Fruit fly (Drosophila melanogaster): Measurements from ENCODE around the gene CG31676.

Gene CG31676

dm6 chr2L:20840462-20841038, at the start of gene CG31676 (continued):
- TF ChIP-seq CG12942 (GFP tag; optimal IDR thresholded peaks at IDR 0.05) (no peak), CG10654 (GFP tag; optimal IDR thresholded peaks at IDR 0.05) (no peak), eve (GFP tag; optimal IDR thresholded peaks at IDR 0.05) (no peak), dan (GFP tag; IDR thresholded peaks at IDR 0.05) (no peak), Med (GFP tag) (peak; percentile 78), CG15601 (tag; optimal IDR thresholded peaks at IDR 0.05) (peak; percentile 100), trh (GFP tag; optimal IDR thresholded peaks at IDR 0.05) (no peak), PHDP (tag; optimal IDR thresholded peaks at IDR 0.05) (peak; percentile 30)

dm6 chr2L:20792521-20792920, 48.0 kb upstream of the CG31676 start:
- no peak for TF ChIP-seq Vsx1 (GFP tag; optimal IDR thresholded peaks at IDR 0.05)
- no peak for TF ChIP-seq ham (GFP tag; IDR thresholded peaks at IDR 0.05)
- no peak for TF ChIP-seq lov (optimal IDR thresholded peaks at IDR 0.05)
- TF ChIP-seq lov (GFP tag; IDR thresholded peaks at IDR 0.05) = no peak
- TF ChIP-seq CG33557 (GFP tag; optimal IDR thresholded peaks at IDR 0.05) = no peak
- TF ChIP-seq CG18764 (GFP tag; optimal IDR thresholded peaks at IDR 0.05) = no peak
- TF ChIP-seq CG16863 (GFP tag; optimal IDR thresholded peaks at IDR 0.05) = no peak
- TF ChIP-seq sr (GFP tag; IDR thresholded peaks at IDR 0.05) = peak; percentile 61; the same call in 1 of the 3 replicates

- TF ChIP-seq CG3726 (GFP tag; IDR thresholded peaks at IDR 0.05) = no peak
- no peak for TF ChIP-seq Hr51 (GFP tag; optimal IDR thresholded peaks at IDR 0.05)
- TF ChIP-seq zf30C (GFP tag; optimal IDR thresholded peaks at IDR 0.05) = no peak
- TF ChIP-seq ara (GFP tag; IDR thresholded peaks at IDR 0.05) = no peak
- TF ChIP-seq mirr (GFP tag; optimal IDR thresholded peaks at IDR 0.05) = peak; percentile 19
- TF ChIP-seq lab (GFP tag; optimal IDR thresholded peaks at IDR 0.05) = peak; percentile 1
- no peak for TF ChIP-seq Dek (tag; optimal IDR thresholded peaks at IDR 0.05)
- no peak for TF ChIP-seq Bdp1 (GFP tag; optimal IDR thresholded peaks at IDR 0.05)
- no peak for TF ChIP-seq rib (GFP tag; IDR thresholded peaks at IDR 0.05)
- TF ChIP-seq YL-1 (GFP tag; optimal IDR thresholded peaks at IDR 0.05) = peak; percentile 2
Observed at dm6 chr2L:20792988-20793544, 47.5 kb upstream of the CG31676 start.

dm6 chr2L:20793881-20794280, 46.7 kb upstream of the CG31676 start:
- TF ChIP-seq CG17829 (tag; optimal IDR thresholded peaks at IDR 0.05) (peak; percentile 24), HmgZ (tag; optimal IDR thresholded peaks at IDR 0.05) (no peak), CG7786 (GFP tag; optimal IDR thresholded peaks at IDR 0.05) (no peak), wdn (GFP tag; IDR thresholded peaks at IDR 0.05) (0 out of 2 replicates have a peak, but pooled peaks have one; percentile 14), CG7928 (GFP tag; optimal IDR thresholded peaks at IDR 0.05) (no peak), twi (tag; optimal IDR thresholded peaks at IDR 0.05) (no peak), CG4854 (GFP tag; optimal IDR thresholded peaks at IDR 0.05) (no peak), CG3407 (GFP tag; optimal IDR thresholded peaks at IDR 0.05) (no peak), kah (GFP tag; optimal IDR thresholded peaks at IDR 0.05) (no peak), Atf6 (GFP tag; IDR thresholded peaks at IDR 0.05) (no peak), sisA (GFP tag; IDR thresholded peaks at IDR 0.05) (no peak), Kr (GFP tag; optimal IDR thresholded peaks at IDR 0.05) (no peak), dm (GFP tag; optimal IDR thresholded peaks at IDR 0.05) (no peak), CG9876 (GFP tag; optimal IDR thresholded peaks at IDR 0.05) (no peak), Gsc (GFP tag; IDR thresholded peaks at IDR 0.05) (no peak), tgo (GFP tag; IDR thresholded peaks at IDR 0.05) (no peak), gem (tag; optimal IDR thresholded peaks at IDR 0.05) (no peak), Bgb (GFP tag; IDR thresholded peaks at IDR 0.05; ENCODE audit: partially characterized antibody) (peak; percentile 48; the same call in 1 of the 2 replicates), Deaf1 (tag; optimal IDR thresholded peaks at IDR 0.05) (peak; percentile 39), CG4730 (GFP tag; IDR thresholded peaks at IDR 0.05) (no peak), CG2678 (tag; optimal IDR thresholded peaks at IDR 0.05) (no peak), chm (GFP tag; IDR thresholded peaks at IDR 0.05) (peak; percentile 74)

All from whole organism, embryonic.